Fruit fly (Drosophila melanogaster) whole organism, prepupa: ENCODE data around the gene CG5850.

Experiments
- Blimp-1 ChIP-seq: fragments of 200-800 bp; sonication (Bioruptor generic); optimal IDR thresholded peaks from 3 replicates; lab custom pipeline; 2017; ENCODE audit warnings: missing biosample characterization, missing genetic modification characterization, mild to moderate bottlenecking, moderate library complexity, missing genetic modification reagents
- CG10631 ChIP-seq: fragments of 200-800 bp; sonication (Bioruptor generic); optimal IDR thresholded peaks from 2 replicates; lab custom pipeline; 2016; ENCODE audit warnings: missing biosample characterization, missing genetic modification characterization
- CG10669 ChIP-seq: fragments of 200-800 bp; sonication (Bioruptor generic); optimal IDR thresholded peaks from 3 replicates; lab custom pipeline; 2018; ENCODE audit warnings: missing biosample characterization, mild to moderate bottlenecking, missing genetic modification characterization, moderate library complexity
- CG11762 ChIP-seq: fragments of 200-800 bp; sonication (Bioruptor generic); optimal IDR thresholded peaks from 3 replicates; lab custom pipeline; 2016; ENCODE audit warnings: missing biosample characterization, missing genetic modification characterization; ENCODE audit not compliant: insufficient read depth
- CG11902 ChIP-seq: fragments of 200-800 bp; sonication (Bioruptor generic); optimal IDR thresholded peaks from 3 replicates; lab custom pipeline; 2016; ENCODE audit warnings: missing biosample characterization, missing genetic modification characterization
- CG16779 ChIP-seq: fragments of 200-800 bp; sonication (Bioruptor generic); optimal IDR thresholded peaks from 3 replicates; lab custom pipeline; 2017; ENCODE audit warnings: missing biosample characterization, mild to moderate bottlenecking, missing genetic modification characterization
- CG3032 ChIP-seq: fragments of 200-800 bp; optimal IDR thresholded peaks from 2 replicates; lab custom pipeline; 2019; ENCODE audit warnings: missing biosample characterization, mild to moderate bottlenecking, missing genetic modification characterization, moderate library complexity
- CG31627 ChIP-seq: fragments of 200-800 bp; sonication (Bioruptor generic); optimal IDR thresholded peaks from 3 replicates; lab custom pipeline; 2016; ENCODE audit warnings: missing biosample characterization, missing genetic modification characterization
- CG32006 ChIP-seq: fragments of 200-800 bp; sonication (Bioruptor generic); optimal IDR thresholded peaks from 3 replicates; lab custom pipeline; 2017; ENCODE audit warnings: missing biosample characterization, mild to moderate bottlenecking, missing genetic modification characterization
- CG34406 ChIP-seq: fragments of 200-800 bp; sonication (Bioruptor generic); optimal IDR thresholded peaks from 3 replicates; lab custom pipeline; 2016; ENCODE audit warnings: missing biosample characterization, missing genetic modification characterization
- CG3919 ChIP-seq: fragments of 200-800 bp; sonication (Bioruptor generic); optimal IDR thresholded peaks from 3 replicates; lab custom pipeline; 2016; ENCODE audit warnings: missing biosample characterization, missing genetic modification characterization
- CG6808 ChIP-seq: fragments of 200-800 bp; sonication (Bioruptor generic); optimal IDR thresholded peaks from 3 replicates; lab custom pipeline; 2017; ENCODE audit warnings: missing biosample characterization, missing genetic modification characterization, mild to moderate bottlenecking, moderate library complexity, missing genetic modification reagents
- CG7368 ChIP-seq: fragments of 200-800 bp; sonication (Bioruptor generic); optimal IDR thresholded peaks from 3 replicates; lab custom pipeline; 2016; ENCODE audit warnings: missing biosample characterization, missing genetic modification characterization
- CG8632 ChIP-seq: fragments of 200-800 bp; sonication (Bioruptor generic); optimal IDR thresholded peaks from 3 replicates; lab custom pipeline; 2016; ENCODE audit warnings: missing biosample characterization, missing genetic modification characterization
- CG9139 ChIP-seq: fragments of 200-800 bp; sonication (Bioruptor generic); optimal IDR thresholded peaks from 3 replicates; lab custom pipeline; 2017; ENCODE audit warnings: missing biosample characterization, mild to moderate bottlenecking, missing genetic modification characterization
- Eip75B ChIP-seq: fragments of 200-800 bp; sonication (Bioruptor generic); optimal IDR thresholded peaks from 3 replicates; lab custom pipeline; 2016; ENCODE audit warnings: missing biosample characterization, missing genetic modification characterization
- Eip78C ChIP-seq: fragments of 200-800 bp; sonication (Bioruptor generic); peaks from one replicate; lab custom pipeline; 2016; ENCODE audit warnings: missing biosample characterization, missing genetic modification characterization
- Eip93F ChIP-seq: fragments of 200-800 bp; sonication (Bioruptor generic); optimal IDR thresholded peaks from 2 replicates; lab custom pipeline; 2016; ENCODE audit warnings: missing biosample characterization, mild to moderate bottlenecking, missing genetic modification characterization
- Ets96B ChIP-seq: fragments of 200-800 bp; optimal IDR thresholded peaks from 2 replicates; lab custom pipeline; 2019; ENCODE audit warnings: missing biosample characterization, mild to moderate bottlenecking, missing genetic modification characterization, moderate library complexity
- Gug ChIP-seq: fragments of 200-800 bp; sonication (Bioruptor generic); IDR thresholded peaks from 2 replicates; pipeline ENCODE4 v1.3.6; 2022; ENCODE audit warnings: missing biosample characterization, missing genetic modification characterization
- Hr38 ChIP-seq: sonication (Bioruptor generic); optimal IDR thresholded peaks from 2 replicates; lab custom pipeline; 2016; ENCODE audit warnings: missing biosample characterization, missing genetic modification characterization
- Hr39 ChIP-seq: fragments of 200-800 bp; sonication (Bioruptor generic); optimal IDR thresholded peaks from 2 replicates; lab custom pipeline; 2016; ENCODE audit warnings: missing biosample characterization, missing genetic modification characterization
- Hr4 ChIP-seq: fragments of 200-800 bp; sonication (Bioruptor generic); optimal IDR thresholded peaks from 3 replicates; lab custom pipeline; 2016; ENCODE audit warnings: missing biosample characterization, missing genetic modification characterization
- Met ChIP-seq: fragments of 200-800 bp; sonication (Bioruptor generic); optimal IDR thresholded peaks from 3 replicates; lab custom pipeline; 2016; ENCODE audit warnings: missing biosample characterization, missing genetic modification characterization
- OdsH ChIP-seq: fragments of 200-800 bp; sonication (Bioruptor generic); optimal IDR thresholded peaks from 3 replicates; lab custom pipeline; 2016; ENCODE audit warnings: missing biosample characterization, missing genetic modification characterization
- Smox ChIP-seq: fragments of 200-800 bp; sonication (Bioruptor generic); optimal IDR thresholded peaks from 3 replicates; lab custom pipeline; 2016; ENCODE audit warnings: missing biosample characterization, missing genetic modification characterization
- Sox102F ChIP-seq: fragments of 200-800 bp; sonication (Bioruptor generic); optimal IDR thresholded peaks from 2 replicates; lab custom pipeline; 2016; ENCODE audit warnings: missing biosample characterization, mild to moderate bottlenecking, missing genetic modification characterization
- Sox14 ChIP-seq: fragments of 200-800 bp; sonication (Bioruptor generic); optimal IDR thresholded peaks from 3 replicates; lab custom pipeline; 2016; ENCODE audit warnings: missing biosample characterization, missing genetic modification characterization
- achi ChIP-seq: fragments of 200-800 bp; sonication (Bioruptor generic); optimal IDR thresholded peaks from 3 replicates; lab custom pipeline; 2016; ENCODE audit warnings: missing biosample characterization, missing genetic modification characterization
- acj6 ChIP-seq: fragments of 200-800 bp; sonication (Bioruptor generic); optimal IDR thresholded peaks from 3 replicates; lab custom pipeline; 2016; ENCODE audit warnings: missing biosample characterization, missing genetic modification characterization
- cyc ChIP-seq: fragments of 200-800 bp; sonication (Bioruptor generic); optimal IDR thresholded peaks from 3 replicates; lab custom pipeline; 2016; ENCODE audit warnings: missing biosample characterization, missing genetic modification characterization
- dac ChIP-seq: fragments of 200-800 bp; sonication (Bioruptor generic); optimal IDR thresholded peaks from 2 replicates; lab custom pipeline; 2017; ENCODE audit warnings: missing biosample characterization, mild to moderate bottlenecking, missing genetic modification characterization
- dsx ChIP-seq: fragments of 200-800 bp; optimal IDR thresholded peaks from 3 replicates; lab custom pipeline; 2019; ENCODE audit warnings: missing biosample characterization, mild to moderate bottlenecking, missing genetic modification characterization, moderate library complexity; ENCODE audit not compliant: poor library complexity, severe bottlenecking
- esn ChIP-seq: fragments of 200-800 bp; sonication (Bioruptor generic); optimal IDR thresholded peaks from 2 replicates; lab custom pipeline; 2016; ENCODE audit warnings: missing biosample characterization, mild to moderate bottlenecking, missing genetic modification characterization, moderate library complexity
- fd85E ChIP-seq: fragments of 200-800 bp; sonication (Bioruptor generic); optimal IDR thresholded peaks from 3 replicates; lab custom pipeline; 2016; ENCODE audit warnings: missing biosample characterization, missing genetic modification characterization
- fkh ChIP-seq: fragments of 200-800 bp; sonication (Bioruptor generic); optimal IDR thresholded peaks from 3 replicates; lab custom pipeline; 2017; ENCODE audit warnings: missing biosample characterization, mild to moderate bottlenecking, missing genetic modification characterization, moderate library complexity
- lz ChIP-seq: fragments of 200-800 bp; sonication (Bioruptor generic); optimal IDR thresholded peaks from 3 replicates; lab custom pipeline; 2016; ENCODE audit warnings: missing biosample characterization, missing genetic modification characterization
- net ChIP-seq: fragments of 200-800 bp; sonication (Bioruptor generic); optimal IDR thresholded peaks from 3 replicates; lab custom pipeline; 2016; ENCODE audit warnings: missing biosample characterization, missing genetic modification characterization
- pdm3 ChIP-seq: fragments of 200-800 bp; sonication (Bioruptor generic); optimal IDR thresholded peaks from 3 replicates; lab custom pipeline; 2016; ENCODE audit warnings: missing biosample characterization, missing genetic modification characterization
- salr ChIP-seq, 2 experiments: fragments of 200-800 bp; sonication (Bioruptor generic); optimal IDR thresholded peaks; 3 replicates each; lab custom pipeline; 2016 to 2018; ENCODE audit warnings: missing biosample characterization in 2 of 2, missing genetic modification characterization in 2 of 2, mild to moderate bottlenecking in 1 of 2
- spab ChIP-seq: fragments of 200-800 bp; sonication (Bioruptor generic); optimal IDR thresholded peaks from 2 replicates; lab custom pipeline; 2017; ENCODE audit warnings: missing biosample characterization, mild to moderate bottlenecking, missing genetic modification characterization, missing genetic modification reagents
- ss ChIP-seq, 2 experiments: fragments of 200-800 bp; sonication (Bioruptor generic); optimal IDR thresholded peaks; 2 replicates in 1 of 2; 3 replicates in 1 of 2; lab custom pipeline; 2017 to 2018; ENCODE audit warnings: mild to moderate bottlenecking in 2 of 2, missing biosample characterization in 2 of 2, missing genetic modification characterization in 2 of 2, moderate library complexity in 1 of 2
- svp ChIP-seq: fragments of 200-800 bp; sonication (Bioruptor generic); peaks from one replicate; lab custom pipeline; 2016; ENCODE audit warnings: missing biosample characterization, missing genetic modification characterization
- topi ChIP-seq: fragments of 200-800 bp; sonication (Bioruptor generic); optimal IDR thresholded peaks from 3 replicates; lab custom pipeline; 2016; ENCODE audit warnings: missing biosample characterization, missing genetic modification characterization

Gene CG5850

DNA sequence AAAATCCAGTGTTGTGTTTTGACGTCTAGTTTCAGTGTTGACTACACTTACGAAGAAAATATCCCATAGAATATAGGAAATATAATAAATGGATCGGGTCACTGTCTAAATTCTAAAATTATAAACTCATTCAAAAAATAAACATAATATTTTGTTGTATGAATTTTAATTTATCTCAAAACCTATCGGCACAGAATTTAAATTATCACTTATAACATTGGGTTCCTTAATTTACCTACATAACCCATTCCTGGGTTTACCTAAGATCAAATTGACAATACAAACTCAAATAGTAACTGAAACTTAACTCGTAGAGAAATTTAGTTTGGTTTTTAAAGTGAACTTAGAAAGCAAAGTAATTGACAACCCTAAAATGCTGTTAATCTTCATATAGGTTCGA, 32.8 kb upstream of the CG5850 start:
- TF ChIP-seq esn (GFP tag; lab: Kevin White, UChicago) (peak; percentile 16), spab (no peak), dac (GFP tag; lab: Kevin White, UChicago) (no peak)
- TF ChIP-seq, all 60 proteins: peak for 1

DNA sequence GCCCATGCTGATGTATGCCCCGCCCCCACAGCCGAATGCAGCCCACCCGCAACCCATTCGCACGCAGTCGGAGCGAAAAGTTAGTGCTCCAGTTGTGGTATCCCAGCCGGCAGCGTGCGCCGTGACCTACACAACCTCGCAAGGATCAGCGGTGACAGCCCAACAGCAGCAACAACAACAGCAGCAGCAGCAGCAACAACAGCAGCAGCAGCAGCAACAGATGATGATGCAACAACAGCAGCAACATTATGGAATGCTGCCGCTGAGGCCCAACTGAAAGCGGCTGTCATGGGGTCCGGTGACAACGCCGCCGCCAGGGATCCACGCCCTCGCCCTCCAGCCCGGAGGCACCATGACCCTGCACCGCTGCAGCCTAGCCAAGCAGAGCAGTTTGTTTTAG, 30.6 kb upstream of the CG5850 start:
- TF ChIP-seq spab: no peak
- TF ChIP-seq Gug (GFP tag; lab: Robert Waterston, UW): no peak
- no peak for TF ChIP-seq CG9139
- no peak for TF ChIP-seq CG16779 (tag; lab: Kevin White, UChicago)
- TF ChIP-seq CG6808 (GFP tag; lab: Kevin White, UChicago): no peak
- no peak for TF ChIP-seq achi
- no peak for TF ChIP-seq Sox14 (GFP tag; lab: Kevin White, UChicago)

DNA sequence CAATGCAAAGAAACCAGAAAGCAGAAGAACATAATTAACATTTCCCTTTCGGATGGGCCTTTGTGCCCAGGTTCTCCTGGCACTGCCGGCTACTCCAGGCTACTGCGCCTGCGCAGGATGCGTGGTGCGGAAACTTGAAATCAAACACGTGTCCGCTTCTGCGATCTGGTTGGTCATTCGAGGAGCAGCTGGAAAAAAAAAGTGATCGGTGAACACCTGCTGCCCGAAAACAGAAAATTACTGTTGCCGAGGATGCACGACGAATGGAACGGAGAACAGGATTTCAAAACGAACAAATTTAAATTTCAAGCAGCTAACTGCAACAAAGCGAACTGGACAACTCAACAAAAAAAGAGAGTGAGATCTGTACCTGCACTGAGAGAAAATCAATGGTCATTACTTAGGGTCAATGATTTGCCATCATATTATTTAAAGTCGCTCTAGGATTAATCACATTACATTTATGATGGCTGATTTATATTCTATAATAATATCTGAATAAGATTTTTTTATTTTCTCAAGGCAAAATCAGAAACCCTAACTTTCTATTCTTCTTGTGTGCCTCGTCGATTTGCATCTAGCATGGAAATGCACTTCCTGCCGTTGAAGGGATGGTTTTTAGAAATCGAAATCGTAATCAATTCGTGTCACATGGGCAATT, 26.2 kb upstream of the CG5850 start:
- TF ChIP-seq CG32006: no peak
- TF ChIP-seq svp (GFP tag; lab: Kevin White, UChicago): peak; percentile 84
- TF ChIP-seq lz (GFP tag; lab: Kevin White, UChicago): peak; percentile 56
- no peak for TF ChIP-seq Eip93F (GFP tag; lab: Kevin White, UChicago)
- peak; percentile 30 for TF ChIP-seq Hr39 (GFP tag; lab: Kevin White, UChicago)
- peak; percentile 34 for TF ChIP-seq Eip75B (GFP tag; lab: Kevin White, UChicago)
- peak; percentile 38 for TF ChIP-seq OdsH (GFP tag; lab: Kevin White, UChicago)
- TF ChIP-seq Hr38 (GFP tag; lab: Kevin White, UChicago): no peak
- TF ChIP-seq acj6 (GFP tag; lab: Kevin White, UChicago): peak; percentile 62
- peak; percentile 65 for TF ChIP-seq topi (GFP tag; lab: Kevin White, UChicago)
- peak; percentile 11 for TF ChIP-seq dsx (GFP tag; lab: Kevin White, UChicago)
- peak; percentile 51 for TF ChIP-seq Ets96B (tag; lab: Kevin White, UChicago)
- peak; percentile 32 for TF ChIP-seq CG31627
- peak; percentile 5 for TF ChIP-seq Sox14 (GFP tag; lab: Kevin White, UChicago)
- TF ChIP-seq CG6808 (GFP tag; lab: Kevin White, UChicago): peak; percentile 23
- TF ChIP-seq CG7368 (GFP tag; lab: Kevin White, UChicago): peak; percentile 7
- no peak for TF ChIP-seq Hr4 (GFP tag; lab: Kevin White, UChicago)
- peak; percentile 40 for TF ChIP-seq spab
- TF ChIP-seq Sox102F: peak; percentile 54
- peak; percentile 23 for TF ChIP-seq achi
- peak; percentile 71 for TF ChIP-seq Blimp-1 (GFP tag; lab: Kevin White, UChicago)
- TF ChIP-seq CG16779 (tag; lab: Kevin White, UChicago): no peak
- TF ChIP-seq cyc: peak; percentile 44
- no peak for TF ChIP-seq CG8632
- peak; percentile 18 for TF ChIP-seq CG34406 (GFP tag; lab: Kevin White, UChicago)
- TF ChIP-seq Gug (GFP tag; lab: Robert Waterston, UW): no peak
- TF ChIP-seq Eip78C (GFP tag; lab: Kevin White, UChicago): peak; percentile 88
- TF ChIP-seq CG11762 (GFP tag; lab: Kevin White, UChicago): no peak
- TF ChIP-seq Smox (GFP tag; lab: Kevin White, UChicago): peak; percentile 63
- TF ChIP-seq Met (GFP tag; lab: Kevin White, UChicago): peak; percentile 55
- peak; percentile 2 for TF ChIP-seq CG10631 (GFP tag; lab: Kevin White, UChicago)
- peak; percentile 3 for TF ChIP-seq CG11902 (GFP tag; lab: Kevin White, UChicago)
- TF ChIP-seq CG3032 (tag; lab: Kevin White, UChicago): peak; percentile 41
- TF ChIP-seq pdm3 (GFP tag; lab: Kevin White, UChicago): peak; percentile 9
- no peak for TF ChIP-seq salr (GFP tag; optimal IDR thresholded peaks at IDR 0.05; lab: Kevin White, UChicago)
- TF ChIP-seq fkh (GFP tag; lab: Kevin White, UChicago): no peak
- TF ChIP-seq ss (GFP tag; optimal IDR thresholded peaks at IDR 0.05; lab: Kevin White, UChicago): peak; percentile 16 to 22
- TF ChIP-seq net (GFP tag; lab: Kevin White, UChicago): peak; percentile 27
- peak; percentile 71 for TF ChIP-seq esn (GFP tag; lab: Kevin White, UChicago)
- TF ChIP-seq fd85E (GFP tag; lab: Kevin White, UChicago): no peak
- peak; percentile 32 for TF ChIP-seq CG10669 (GFP tag; lab: Kevin White, UChicago)
- peak; percentile 55 for TF ChIP-seq CG3919
